Worm (Caenorhabditis elegans) whole organism, L1 larva: ENCODE measurements around the gene Y22F5A.11.

Experiments
- egl-13 ChIP-seq: sonication (generic microtip); optimal IDR thresholded peaks from 2 replicates; lab custom pipeline; 2016; ENCODE audit warnings: missing genotype, missing genetic modification reagents, missing genetic modification characterization, missing compliant biosample characterization
- fkh-10 ChIP-seq: sonication (generic microtip); optimal IDR thresholded peaks from 2 replicates; lab custom pipeline; 2017; ENCODE audit warnings: missing biosample characterization, missing genetic modification reagents, missing genetic modification characterization

DNA sequence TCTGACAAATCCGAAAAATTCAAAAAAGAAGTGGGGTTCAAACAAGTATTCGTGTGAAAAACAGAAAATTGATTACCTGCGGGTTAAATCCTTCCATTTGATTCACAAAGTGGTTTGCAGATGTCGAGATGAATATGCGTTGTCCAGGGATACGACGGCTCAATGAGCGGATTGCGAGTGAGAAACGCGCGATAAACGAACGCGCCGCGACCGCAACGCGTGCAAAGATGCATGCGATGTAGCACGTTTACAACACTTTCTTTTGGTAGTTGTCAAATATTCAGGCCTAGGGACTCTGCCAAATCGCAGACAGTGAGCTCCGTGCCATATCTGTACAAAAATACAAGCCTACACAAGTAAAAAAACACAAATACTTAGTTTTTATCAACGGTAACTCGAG, 36.8 kb downstream of the Y22F5A.11 start, which contains the start of gene fubl-1:
- TF ChIP-seq fkh-10 (GFP tag; lab: Kevin White, UChicago) (no peak), egl-13 (no peak)
